Worm (Caenorhabditis elegans): ENCODE measurements around the gene hpo-8.

ce11 chrV:6846507-6846906 is 7.4 kb downstream of the hpo-8 start, which contains the start of gene lgc-54:
- no peak for TF ChIP-seq ama-1 (optimal IDR thresholded peaks at IDR 0.05)
- no peak for TF ChIP-seq sox-4 (tag; optimal IDR thresholded peaks at IDR 0.05)
- no peak for TF ChIP-seq pros-1 (tag; optimal IDR thresholded peaks at IDR 0.05)
- TF ChIP-seq hlh-13 (GFP tag; optimal IDR thresholded peaks at IDR 0.05): no peak

Measured in whole organism, late embryonic.